Fruit fly (Drosophila melanogaster): ENCODE data around the gene wdb.

DNA sequence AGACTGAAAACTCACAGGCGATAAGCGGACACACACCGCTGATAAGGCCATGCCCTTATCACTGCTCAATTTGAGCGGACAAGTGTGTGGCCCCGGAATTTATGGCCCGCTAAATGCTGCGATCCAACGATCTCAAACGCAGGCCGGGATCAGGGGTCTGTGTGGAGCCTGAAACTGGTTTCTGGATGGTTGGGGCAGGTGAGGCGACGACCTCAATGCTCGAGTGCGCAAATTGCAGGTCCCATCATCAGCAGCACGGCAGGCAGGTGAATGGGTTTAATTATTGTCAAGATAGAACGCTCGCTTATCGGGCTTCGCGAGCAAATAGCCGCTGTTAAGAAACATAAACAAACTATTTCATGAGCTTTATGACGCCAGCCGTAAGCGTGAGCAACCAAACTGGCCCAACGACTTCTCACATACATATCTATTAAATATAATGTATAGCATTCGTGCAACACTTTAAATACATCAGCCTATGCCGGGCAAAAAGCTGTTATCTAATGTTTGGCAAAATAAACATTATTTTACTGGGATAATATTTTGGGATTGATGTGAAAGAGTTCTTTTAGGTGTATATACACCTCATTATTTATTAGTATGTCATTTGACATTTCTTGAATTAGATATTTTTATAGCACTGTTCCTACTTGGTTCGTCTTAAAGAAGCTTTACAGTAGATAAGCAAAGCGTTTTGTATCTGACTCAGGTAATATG lies 23.7 kb upstream of the wdb start:
- no peak for TF ChIP-seq CG32121 (GFP tag; IDR thresholded peaks at IDR 0.05)
- TF ChIP-seq CG8301 (tag; optimal IDR thresholded peaks at IDR 0.05) = no peak
- TF ChIP-seq CG10348 (GFP tag; IDR thresholded peaks at IDR 0.05) = no peak
- TF ChIP-seq Snoo (tag; optimal IDR thresholded peaks at IDR 0.05) = no peak
- TF ChIP-seq CG14655 (GFP tag; optimal IDR thresholded peaks at IDR 0.05) = no peak
- TF ChIP-seq EcR (GFP tag; optimal IDR thresholded peaks at IDR 0.05) = peak; percentile 82
- TF ChIP-seq CG17806 (tag; optimal IDR thresholded peaks at IDR 0.05) = no peak
- TF ChIP-seq CG4496 (GFP tag; IDR thresholded peaks at IDR 0.05) = no peak
- no peak for TF ChIP-seq CG34367 (tag; optimal IDR thresholded peaks at IDR 0.05)
- TF ChIP-seq D1 (tag; optimal IDR thresholded peaks at IDR 0.05) = no peak
- no peak for TF ChIP-seq Ets98B (GFP tag; IDR thresholded peaks at IDR 0.05)

All from whole organism, pupa.